Fruit fly (Drosophila melanogaster) whole organism, embryonic: ENCODE measurements around the gene lectin-24Db.
A peak's percentile ranks its signal among the peaks of the same experiment; 100 is the strongest.

ENCODE experiments used
- CG10462 ChIP-seq: fragments of 200-800 bp; sonication (Bioruptor generic); optimal IDR thresholded peaks from 2 replicates; lab custom pipeline; 2016; ENCODE audit warnings: missing biosample characterization, missing genetic modification characterization
- CG10543 ChIP-seq: fragments of 200-800 bp; sonication (Bioruptor generic); optimal IDR thresholded peaks from 3 replicates; lab custom pipeline; 2017; ENCODE audit warnings: missing biosample characterization, mild to moderate bottlenecking, missing genetic modification characterization, moderate library complexity
- CG10565 ChIP-seq: fragments of 200-800 bp; sonication (Bioruptor generic); optimal IDR thresholded peaks from 3 replicates; lab custom pipeline; 2016; ENCODE audit warnings: missing biosample characterization, mild to moderate bottlenecking, missing genetic modification characterization
- CG11247 ChIP-seq: fragments of 200-800 bp; sonication (Bioruptor generic); IDR thresholded peaks from 2 replicates; pipeline ENCODE4 v1.3.6; 2022; ENCODE audit warnings: missing biosample characterization, missing genetic modification characterization
- CG15011 ChIP-seq: fragments of 200-800 bp; sonication (Bioruptor generic); optimal IDR thresholded peaks from 3 replicates; lab custom pipeline; 2018; ENCODE audit warnings: missing biosample characterization, mild to moderate bottlenecking, missing genetic modification characterization
- CG2678 ChIP-seq: fragments of 200-800 bp; sonication (Bioruptor generic); optimal IDR thresholded peaks from 3 replicates; lab custom pipeline; 2019; ENCODE audit warnings: missing biosample characterization, mild to moderate bottlenecking, missing genetic modification characterization, moderate library complexity
- CG2889 ChIP-seq: fragments of 200-800 bp; sonication (Bioruptor generic); IDR thresholded peaks from 3 replicates; pipeline ENCODE4 v1.3.6; 2022; ENCODE audit warnings: missing biosample characterization, missing genetic modification characterization
- CG31365 ChIP-seq: fragments of 200-800 bp; sonication (Bioruptor generic); optimal IDR thresholded peaks from 2 replicates; lab custom pipeline; 2018; ENCODE audit warnings: missing biosample characterization, mild to moderate bottlenecking, missing genetic modification characterization
- CG3281 ChIP-seq: fragments of 200-800 bp; sonication (Bioruptor generic); optimal IDR thresholded peaks from 3 replicates; lab custom pipeline; 2017; ENCODE audit warnings: missing biosample characterization, mild to moderate bottlenecking, missing genetic modification characterization
- CG33557 ChIP-seq: fragments of 200-800 bp; sonication (Bioruptor generic); optimal IDR thresholded peaks from 2 replicates; lab custom pipeline; 2019; ENCODE audit warnings: missing biosample characterization, mild to moderate bottlenecking, missing genetic modification characterization, moderate library complexity
- CG34376 ChIP-seq: fragments of 200-800 bp; sonication (Bioruptor generic); optimal IDR thresholded peaks from 2 replicates; lab custom pipeline; 2018; ENCODE audit warnings: missing biosample characterization, mild to moderate bottlenecking, missing genetic modification characterization
- CG42726 ChIP-seq: fragments of 200-800 bp; sonication (Bioruptor generic); IDR thresholded peaks from 2 replicates; pipeline ENCODE4 v1.3.6; 2022; ENCODE audit warnings: missing biosample characterization, missing genetic modification characterization; ENCODE audit not compliant: partially characterized antibody
- CG4424 ChIP-seq: fragments of 200-800 bp; sonication (Bioruptor generic); optimal IDR thresholded peaks from 3 replicates; lab custom pipeline; 2016; ENCODE audit warnings: missing biosample characterization, missing genetic modification characterization
- CG4617 ChIP-seq: fragments of 200-800 bp; sonication (Bioruptor generic); optimal IDR thresholded peaks from 3 replicates; lab custom pipeline; 2016; ENCODE audit warnings: missing biosample characterization, missing genetic modification characterization, borderline replicate concordance
- CG6813 ChIP-seq: fragments of 200-800 bp; sonication (Bioruptor generic); optimal IDR thresholded peaks from 2 replicates; lab custom pipeline; 2017; ENCODE audit warnings: missing biosample characterization, missing genetic modification characterization, mild to moderate bottlenecking, moderate library complexity, missing genetic modification reagents
- CG7786 ChIP-seq: fragments of 200-800 bp; sonication (Bioruptor generic); optimal IDR thresholded peaks from 2 replicates; lab custom pipeline; 2016; ENCODE audit warnings: missing biosample characterization, missing genetic modification characterization
- CG7839 ChIP-seq: fragments of 200-800 bp; sonication (Bioruptor generic); optimal IDR thresholded peaks from 3 replicates; lab custom pipeline; 2018; ENCODE audit warnings: missing biosample characterization, mild to moderate bottlenecking, missing genetic modification characterization, moderate library complexity
- CG9817 ChIP-seq: fragments of 200-800 bp; sonication (Bioruptor generic); optimal IDR thresholded peaks from 2 replicates; lab custom pipeline; 2018; ENCODE audit warnings: missing biosample characterization, mild to moderate bottlenecking, missing genetic modification characterization, moderate library complexity
- D19B ChIP-seq: fragments of 200-800 bp; sonication (Bioruptor generic); optimal IDR thresholded peaks from 2 replicates; lab custom pipeline; 2017; ENCODE audit warnings: missing biosample characterization, mild to moderate bottlenecking, missing genetic modification characterization
- Dbx ChIP-seq: fragments of 200-800 bp; sonication (Bioruptor generic); IDR thresholded peaks from 3 replicates; pipeline ENCODE4 v1.3.6; 2022; ENCODE audit warnings: missing biosample characterization, missing genetic modification characterization
- Dp ChIP-seq: fragments of 200-800 bp; sonication (Bioruptor generic); optimal IDR thresholded peaks from 2 replicates; lab custom pipeline; 2018; ENCODE audit warnings: missing biosample characterization, mild to moderate bottlenecking, missing genetic modification characterization, moderate library complexity
- Dref ChIP-seq: fragments of 200-800 bp; sonication (Bioruptor generic); IDR thresholded peaks from 2 replicates; pipeline ENCODE4 v1.3.6; 2022; ENCODE audit warnings: missing biosample characterization, missing genetic modification characterization
- E2f2 ChIP-seq: fragments of 200-800 bp; sonication (Bioruptor generic); IDR thresholded peaks from 2 replicates; pipeline ENCODE4 v1.3.6; 2022; ENCODE audit warnings: missing biosample characterization, missing genetic modification characterization
- Fer1 ChIP-seq: fragments of 200-800 bp; sonication (Bioruptor generic); optimal IDR thresholded peaks from 2 replicates; lab custom pipeline; 2017; ENCODE audit warnings: missing biosample characterization, mild to moderate bottlenecking, missing genetic modification characterization
- Hr39 ChIP-seq: fragments of >200 bp; optimal IDR thresholded peaks from 2 replicates; lab custom pipeline; 2017
- Hr78 ChIP-seq, 2 experiments: fragments of 200-800 bp in 1 of 2; fragments of >200 bp in 1 of 2; sonication (Bioruptor generic) in 1 of 2; optimal IDR thresholded peaks; 2 replicates each; lab custom pipeline; 2017 to 2019; ENCODE audit warnings: missing biosample characterization in 2 of 2, missing genetic modification characterization in 2 of 2, mild to moderate bottlenecking in 1 of 2, moderate library complexity in 1 of 2
- Jarid2 ChIP-seq: fragments of 200-800 bp; sonication (Bioruptor generic); optimal IDR thresholded peaks from 3 replicates; lab custom pipeline; 2017; ENCODE audit warnings: mild to moderate bottlenecking, missing biosample characterization, missing genetic modification reagents, missing genetic modification characterization
- Myb ChIP-seq: fragments of 200-800 bp; sonication (Bioruptor generic); optimal IDR thresholded peaks from 2 replicates; lab custom pipeline; 2016; ENCODE audit warnings: missing biosample characterization, missing genetic modification characterization
- NK7.1 ChIP-seq: fragments of 200-800 bp; sonication (Bioruptor generic); optimal IDR thresholded peaks from 3 replicates; lab custom pipeline; 2016; ENCODE audit warnings: missing biosample characterization, missing genetic modification characterization
- NfI ChIP-seq: fragments of 200-800 bp; sonication (Bioruptor generic); optimal IDR thresholded peaks from 3 replicates; lab custom pipeline; 2018; ENCODE audit warnings: missing biosample characterization, mild to moderate bottlenecking, missing genetic modification characterization, moderate library complexity
- PHDP ChIP-seq: fragments of 200-800 bp; sonication (Bioruptor generic); optimal IDR thresholded peaks from 3 replicates; lab custom pipeline; 2018; ENCODE audit warnings: missing biosample characterization, mild to moderate bottlenecking, missing genetic modification characterization, moderate library complexity
- Stat92E ChIP-seq, 3 experiments: fragments of >200 bp in 2 of 3; fragments of 200-800 bp in 1 of 3; sonication (Bioruptor generic) in 1 of 3; optimal IDR thresholded peaks; 2 replicates each; lab custom pipeline; 2017 to 2019; ENCODE audit warnings: missing biosample characterization in 3 of 3, missing genetic modification characterization in 3 of 3, mild to moderate bottlenecking in 1 of 3, moderate library complexity in 1 of 3
- Vsx1 ChIP-seq: fragments of 200-800 bp; sonication (Bioruptor generic); optimal IDR thresholded peaks from 2 replicates; lab custom pipeline; 2017; ENCODE audit warnings: missing biosample characterization, mild to moderate bottlenecking, missing genetic modification characterization, missing genetic modification reagents
- bigmax ChIP-seq: fragments of 200-800 bp; sonication (Bioruptor generic); optimal IDR thresholded peaks from 2 replicates; lab custom pipeline; 2018; ENCODE audit warnings: missing biosample characterization, mild to moderate bottlenecking, missing genetic modification characterization
- croc ChIP-seq: fragments of 200-800 bp; sonication (Bioruptor generic); conservative IDR thresholded peaks from 3 replicates; pipeline ENCODE4 v1.3.6; 2022; ENCODE audit warnings: missing biosample characterization, missing genetic modification characterization
- dm ChIP-seq: fragments of 200-800 bp; sonication (Bioruptor generic); optimal IDR thresholded peaks from 3 replicates; lab custom pipeline; 2016; ENCODE audit warnings: missing biosample characterization, missing genetic modification characterization
- gcm2 ChIP-seq: fragments of 200-800 bp; sonication (Bioruptor generic); optimal IDR thresholded peaks from 2 replicates; lab custom pipeline; 2016; ENCODE audit warnings: missing biosample characterization, missing genetic modification characterization
- gro ChIP-seq: fragments of 200-800 bp; sonication (Bioruptor generic); optimal IDR thresholded peaks from 2 replicates; lab custom pipeline; 2016; ENCODE audit warnings: missing biosample characterization, missing genetic modification characterization
- gsb-n ChIP-seq: fragments of 200-800 bp; sonication (Bioruptor generic); optimal IDR thresholded peaks from 3 replicates; lab custom pipeline; 2018; ENCODE audit warnings: missing biosample characterization, mild to moderate bottlenecking, missing genetic modification characterization
- h ChIP-seq: fragments of >200 bp; optimal IDR thresholded peaks from 2 replicates; lab custom pipeline; 2017
- mirr ChIP-seq: fragments of 200-800 bp; sonication (Bioruptor generic); optimal IDR thresholded peaks from 3 replicates; lab custom pipeline; 2018; ENCODE audit warnings: missing biosample characterization, mild to moderate bottlenecking, missing genetic modification characterization
- odd ChIP-seq: fragments of 200-800 bp; sonication (Bioruptor generic); optimal IDR thresholded peaks from 2 replicates; lab custom pipeline; 2017; ENCODE audit warnings: missing biosample characterization, mild to moderate bottlenecking, missing genetic modification characterization
- pita ChIP-seq: fragments of 200-800 bp; sonication (Bioruptor generic); optimal IDR thresholded peaks from 2 replicates; lab custom pipeline; 2017; ENCODE audit warnings: missing biosample characterization, mild to moderate bottlenecking, missing genetic modification characterization
- sc ChIP-seq, 3 experiments: fragments of >200 bp in 2 of 3; fragments of 200-800 bp in 1 of 3; sonication (Bioruptor generic) in 1 of 3; optimal IDR thresholded peaks; 2 replicates in 2 of 3; 3 replicates in 1 of 3; lab custom pipeline; 2017; ENCODE audit warnings: mild to moderate bottlenecking in 1 of 3, missing biosample characterization in 1 of 3, missing genetic modification characterization in 1 of 3, missing genetic modification reagents in 1 of 3
- sens ChIP-seq: fragments of 200-800 bp; sonication (Bioruptor generic); peaks from one replicate; lab custom pipeline; 2016; ENCODE audit warnings: missing biosample characterization, missing genetic modification characterization
- sens-2 ChIP-seq: fragments of 200-800 bp; sonication (Bioruptor generic); IDR thresholded peaks from 2 replicates; pipeline ENCODE4 v1.3.6; 2022; ENCODE audit warnings: missing biosample characterization, missing genetic modification characterization
- stwl ChIP-seq: fragments of 200-800 bp; sonication (Bioruptor generic); optimal IDR thresholded peaks from 3 replicates; lab custom pipeline; 2018; ENCODE audit warnings: missing biosample characterization, mild to moderate bottlenecking, missing genetic modification characterization, moderate library complexity
- tgo ChIP-seq: fragments of 200-800 bp; sonication (Bioruptor generic); IDR thresholded peaks from 3 replicates; pipeline ENCODE4 v1.3.6; 2022; ENCODE audit warnings: missing biosample characterization, missing genetic modification characterization
- trem ChIP-seq: fragments of 200-800 bp; optimal IDR thresholded peaks from 3 replicates; lab custom pipeline; 2019; ENCODE audit warnings: missing biosample characterization, mild to moderate bottlenecking, missing genetic modification characterization, moderate library complexity
- tx ChIP-seq: fragments of 200-800 bp; sonication (Bioruptor generic); optimal IDR thresholded peaks from 2 replicates; lab custom pipeline; 2016; ENCODE audit warnings: missing biosample characterization, missing genetic modification characterization
- vvl ChIP-seq: fragments of 200-800 bp; sonication (Bioruptor generic); IDR thresholded peaks from 2 replicates; pipeline ENCODE4 v1.3.6; 2022; ENCODE audit warnings: missing biosample characterization, missing genetic modification characterization

The lectin-24Db gene

dm6 chr2L:4227546-4227945 lies 39.6 kb downstream of the lectin-24Db start, which contains the start of gene RpL40 (continued):
- peak; percentile 21 for TF ChIP-seq stwl (tag; lab: Kevin White, UChicago)
- TF ChIP-seq D19B: no peak
- TF ChIP-seq Myb (GFP tag; lab: Kevin White, UChicago): no peak
- no peak for TF ChIP-seq CG10462 (GFP tag; lab: Kevin White, UChicago)
- peak; percentile 99 for TF ChIP-seq bigmax (GFP tag; lab: Kevin White, UChicago)
- TF ChIP-seq CG42726: 0 out of 2 replicates have a peak, but pooled peaks have one; percentile 34
- peak; percentile 24 for TF ChIP-seq CG3281 (GFP tag; lab: Kevin White, UChicago)
- TF ChIP-seq CG10543 (GFP tag; lab: Kevin White, UChicago): no peak
- TF ChIP-seq CG7839 (tag; lab: Kevin White, UChicago): no peak
- no peak for TF ChIP-seq gcm2 (GFP tag; lab: Kevin White, UChicago)
- peak; percentile 18 for TF ChIP-seq Dp (GFP tag; lab: Kevin White, UChicago)
- no peak for TF ChIP-seq tgo (GFP tag; lab: Robert Waterston, UW)
- no peak for TF ChIP-seq CG6813 (GFP tag; lab: Kevin White, UChicago)
- no peak for TF ChIP-seq Vsx1 (GFP tag; lab: Kevin White, UChicago)
- peak; percentile 41; the same call in 1 of the 2 replicates for TF ChIP-seq Dref (GFP tag; lab: Robert Waterston, UW)
- TF ChIP-seq PHDP (tag; lab: Kevin White, UChicago): peak; percentile 26
- peak; percentile 3 for TF ChIP-seq gro (GFP tag; lab: Kevin White, UChicago)
- TF ChIP-seq CG11247 (GFP tag; lab: Robert Waterston, UW): peak; percentile 26; the same call in 1 of the 2 replicates
- peak; percentile 14 for TF ChIP-seq CG2678
- TF ChIP-seq dm (GFP tag; lab: Kevin White, UChicago): peak; percentile 82
- peak; percentile 37; the same call in 1 of the 2 replicates for TF ChIP-seq vvl (GFP tag; lab: Robert Waterston, UW)
- no peak for TF ChIP-seq sc (optimal IDR thresholded peaks at IDR 0.05; lab: Kevin White, UChicago)
- no peak for TF ChIP-seq sc (GFP tag; optimal IDR thresholded peaks at IDR 0.05; lab: Kevin White, UChicago)
- no peak for TF ChIP-seq CG31365 (tag; lab: Kevin White, UChicago)
- TF ChIP-seq trem (tag; lab: Kevin White, UChicago): peak; percentile 16
- TF ChIP-seq CG34376 (GFP tag; lab: Kevin White, UChicago): peak; percentile 15
- TF ChIP-seq tx (GFP tag; lab: Kevin White, UChicago): no peak
- peak; percentile 28 for TF ChIP-seq CG4617 (GFP tag; lab: Kevin White, UChicago)
- no peak for TF ChIP-seq CG10565 (GFP tag; lab: Kevin White, UChicago)
- TF ChIP-seq CG9817: no peak
- peak; percentile 65 for TF ChIP-seq sens (GFP tag; lab: Kevin White, UChicago)
- TF ChIP-seq E2f2 (GFP tag; lab: Robert Waterston, UW): peak; percentile 41
- TF ChIP-seq NK7.1: no peak
- no peak for TF ChIP-seq croc (GFP tag; lab: Robert Waterston, UW)
- TF ChIP-seq Jarid2: peak; percentile 6
- TF ChIP-seq CG15011 (GFP tag; lab: Kevin White, UChicago): no peak
- TF ChIP-seq Fer1 (GFP tag; lab: Kevin White, UChicago): peak; percentile 34
- no peak for TF ChIP-seq odd (GFP tag; lab: Kevin White, UChicago)
- no peak for TF ChIP-seq Hr78 (GFP tag; optimal IDR thresholded peaks at IDR 0.05; lab: Kevin White, UChicago)
- TF ChIP-seq Stat92E (GFP tag; optimal IDR thresholded peaks at IDR 0.05; lab: Kevin White, UChicago): peak in 1 of 3 experiments; percentile 63
- no peak for TF ChIP-seq h
- TF ChIP-seq mirr: no peak
- TF ChIP-seq Dbx (GFP tag; lab: Robert Waterston, UW): no peak
- no peak for TF ChIP-seq CG33557
- no peak for TF ChIP-seq CG2889
- TF ChIP-seq CG7786 (GFP tag; lab: Kevin White, UChicago): no peak
- no peak for TF ChIP-seq CG4424 (GFP tag; lab: Kevin White, UChicago)
- TF ChIP-seq NfI (GFP tag; lab: Kevin White, UChicago): no peak
- TF ChIP-seq Hr39 (lab: Kevin White, UChicago): no peak
- no peak for TF ChIP-seq sens-2 (GFP tag; lab: Robert Waterston, UW)
- no peak for TF ChIP-seq pita
- TF ChIP-seq gsb-n: no peak
